Worm (Caenorhabditis elegans): Measurements from ENCODE around the gene srbc-43.

srbc-43 gene

DNA sequence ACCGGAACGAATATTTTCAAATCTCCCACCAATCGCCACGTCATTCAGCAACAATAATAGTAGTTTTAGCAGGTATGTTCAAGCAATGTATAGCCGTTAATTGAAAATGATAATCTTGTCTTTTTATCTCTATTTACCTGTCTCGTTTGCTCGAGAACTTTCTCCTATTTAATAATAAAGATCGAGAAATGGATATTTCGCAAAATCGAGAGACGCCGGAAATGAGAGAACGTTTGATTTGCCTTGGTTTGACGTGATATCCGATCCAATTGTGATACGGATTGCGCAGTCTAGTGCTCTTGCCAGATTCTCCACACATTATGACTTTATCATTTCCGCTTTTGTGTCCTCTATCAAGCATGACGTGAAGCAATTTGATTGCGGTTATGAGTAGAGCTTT is 16.5 kb downstream of the srbc-43 start:
- TF ChIP-seq hlh-1 (tag; optimal IDR thresholded peaks at IDR 0.05), result no peak
- no peak for TF ChIP-seq sem-2 (GFP tag; optimal IDR thresholded peaks at IDR 0.05)
- no peak for TF ChIP-seq ztf-11 (tag; optimal IDR thresholded peaks at IDR 0.05)
- TF ChIP-seq ceh-83 (GFP tag; optimal IDR thresholded peaks at IDR 0.05), result no peak

DNA sequence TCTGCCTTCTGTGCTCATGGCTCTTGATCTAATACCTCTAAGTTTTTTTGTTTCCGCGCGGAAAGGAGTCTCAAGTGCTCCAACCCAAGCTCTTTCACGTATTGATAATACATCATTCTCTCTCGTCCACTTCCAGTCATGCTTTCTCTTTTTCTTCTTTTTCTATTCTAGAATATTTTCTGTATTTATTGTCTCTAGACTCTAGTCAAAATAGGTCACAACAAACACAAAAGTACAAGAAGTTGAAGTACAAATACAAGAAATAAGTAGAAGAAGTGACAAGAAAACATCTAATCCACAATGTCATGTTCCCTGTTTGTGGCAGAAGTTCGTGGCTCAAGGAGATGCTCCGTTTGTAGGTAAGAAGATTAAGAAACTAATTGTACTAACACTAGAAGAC is 17.1 kb downstream of the srbc-43 start, which contains the start of gene ZC455.1:
TSS of gene ZC455.1 (plus strand) at position 301 of the 400 bp plus-strand sequence.
- no peak for TF ChIP-seq sptf-1 (tag; optimal IDR thresholded peaks at IDR 0.05)
- TF ChIP-seq mls-2 (tag; optimal IDR thresholded peaks at IDR 0.05), result no peak
- TF ChIP-seq bed-3 (GFP tag; optimal IDR thresholded peaks at IDR 0.05), result no peak
- no peak for TF ChIP-seq lin-13 (tag; optimal IDR thresholded peaks at IDR 0.05)
- no peak for TF ChIP-seq ceh-39 (tag; optimal IDR thresholded peaks at IDR 0.05)
- no peak for TF ChIP-seq unc-39 (tag; optimal IDR thresholded peaks at IDR 0.05)
- TF ChIP-seq ham-2 (GFP tag; optimal IDR thresholded peaks at IDR 0.05), result no peak
- TF ChIP-seq M03D4.4 (tag; optimal IDR thresholded peaks at IDR 0.05), result no peak
- TF ChIP-seq blmp-1 (tag; optimal IDR thresholded peaks at IDR 0.05), result no peak
- TF ChIP-seq ceh-83 (GFP tag; optimal IDR thresholded peaks at IDR 0.05), result no peak
- no peak for TF ChIP-seq mab-5 (tag; optimal IDR thresholded peaks at IDR 0.05)
- TF ChIP-seq tbx-8 (GFP tag; optimal IDR thresholded peaks at IDR 0.05), result no peak

ce11 chrV:12768946-12769345 is 21.4 kb downstream of the srbc-43 start, which contains the start of gene srt-43:
Gene srt-43 (plus strand): TSS chrV:12769246.
- no peak for TF ChIP-seq lin-32 (GFP tag; optimal IDR thresholded peaks at IDR 0.05)

DNA sequence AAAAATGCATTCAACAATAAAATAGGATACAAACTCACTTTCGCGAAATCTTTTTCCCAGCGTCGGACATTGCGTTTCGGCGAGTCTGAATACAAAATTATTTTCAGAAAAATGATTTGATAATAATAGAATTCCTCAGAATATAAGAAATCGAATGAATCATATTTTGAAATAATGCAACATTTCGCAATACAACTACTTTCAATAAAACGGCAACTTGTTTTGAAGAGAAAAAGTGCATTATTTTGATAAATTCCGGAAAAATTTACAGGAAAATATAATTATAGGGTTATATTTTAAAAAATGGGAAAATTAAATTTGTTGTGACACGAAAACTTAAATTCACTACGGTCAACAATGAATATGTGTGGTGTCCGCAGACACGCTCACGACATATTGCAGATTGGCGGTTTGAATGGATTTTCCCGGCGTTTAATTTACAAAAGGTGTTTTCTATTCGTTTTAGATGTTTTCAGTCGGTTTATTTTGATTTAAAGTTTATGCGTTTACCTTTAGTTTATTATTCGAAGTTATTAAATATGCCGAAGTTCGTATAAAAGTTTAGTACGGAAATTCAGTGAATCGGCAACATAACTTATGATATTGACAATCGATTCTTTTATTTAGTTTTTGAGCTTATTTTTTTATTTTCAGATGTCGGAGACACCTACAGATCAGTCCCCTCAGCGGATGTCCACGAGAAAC is 26.9 kb downstream of the srbc-43 start, which contains the start of the genes abcf-1 and scc-3:
TSS of gene abcf-1 (minus strand) at position 85 of the 705 bp plus-strand sequence.
TSS of gene scc-3 (plus strand) at position 655 of the 705 bp plus-strand sequence.
- TF ChIP-seq lsy-2 (tag; optimal IDR thresholded peaks at IDR 0.05), result peak; percentile 93
- no peak for TF ChIP-seq elt-1 (tag; optimal IDR thresholded peaks at IDR 0.05; ENCODE audit: borderline replicate concordance, insufficient read depth)

DNA sequence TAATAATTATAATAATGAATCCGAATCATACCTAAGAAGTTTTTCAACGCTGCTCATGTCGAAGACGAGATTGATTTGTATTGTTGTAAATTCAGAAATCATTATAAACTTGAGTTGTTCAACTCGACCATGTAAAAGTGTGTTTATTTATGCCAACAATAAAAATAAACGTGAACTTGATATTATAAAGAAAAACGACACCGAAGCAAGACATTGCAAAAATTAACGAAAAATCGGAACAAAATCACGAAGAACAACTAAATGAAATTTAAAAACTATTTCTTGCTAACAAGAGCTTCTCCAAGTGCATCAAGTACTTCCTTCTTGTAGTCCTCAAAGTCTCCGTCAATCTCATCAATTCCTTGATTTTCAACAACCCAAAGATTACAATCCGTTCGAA is 29.4 kb downstream of the srbc-43 start, which contains the start of gene F18E2.15:
TSS of gene F18E2.15 (minus strand) at position 101 of the 400 bp plus-strand sequence.
- no peak for TF ChIP-seq hlh-1 (tag; optimal IDR thresholded peaks at IDR 0.05)
- no peak for TF ChIP-seq mep-1 (tag; optimal IDR thresholded peaks at IDR 0.05)
- no peak for TF ChIP-seq lsy-2 (tag; optimal IDR thresholded peaks at IDR 0.05)
- no peak for TF ChIP-seq lin-32 (GFP tag; optimal IDR thresholded peaks at IDR 0.05)
- no peak for TF ChIP-seq nhr-76 (tag; optimal IDR thresholded peaks at IDR 0.05)
- TF ChIP-seq ceh-43 (GFP tag; optimal IDR thresholded peaks at IDR 0.05), result no peak
- no peak for TF ChIP-seq sptf-1 (tag; optimal IDR thresholded peaks at IDR 0.05)
- no peak for TF ChIP-seq ham-2 (GFP tag; optimal IDR thresholded peaks at IDR 0.05)
- TF ChIP-seq ces-1 (GFP tag; optimal IDR thresholded peaks at IDR 0.05), result no peak
- no peak for TF ChIP-seq unc-39 (tag; optimal IDR thresholded peaks at IDR 0.05)
- no peak for TF ChIP-seq zip-8 (tag; optimal IDR thresholded peaks at IDR 0.05)
- TF ChIP-seq nhr-12 (tag; optimal IDR thresholded peaks at IDR 0.05), result no peak
- no peak for TF ChIP-seq ceh-83 (GFP tag; optimal IDR thresholded peaks at IDR 0.05)
- no peak for TF ChIP-seq ztf-11 (tag; optimal IDR thresholded peaks at IDR 0.05)
- TF ChIP-seq mls-2 (tag; optimal IDR thresholded peaks at IDR 0.05), result no peak
- no peak for TF ChIP-seq sem-2 (GFP tag; optimal IDR thresholded peaks at IDR 0.05)
- TF ChIP-seq flh-1 (GFP tag; optimal IDR thresholded peaks at IDR 0.05), result no peak
- no peak for TF ChIP-seq drap-1 (GFP tag; optimal IDR thresholded peaks at IDR 0.05)
- no peak for TF ChIP-seq snpc-4 (tag; optimal IDR thresholded peaks at IDR 0.05)

ce11 chrV:12759660-12760059 is 30.7 kb downstream of the srbc-43 start, which contains the start of gene papl-1:
Gene papl-1 (minus strand): TSS chrV:12759760.
- no peak for TF ChIP-seq sem-2 (GFP tag; optimal IDR thresholded peaks at IDR 0.05)
- no peak for TF ChIP-seq mls-2 (tag; optimal IDR thresholded peaks at IDR 0.05)
- TF ChIP-seq sptf-1 (tag; optimal IDR thresholded peaks at IDR 0.05), result no peak
- no peak for TF ChIP-seq ceh-43 (GFP tag; optimal IDR thresholded peaks at IDR 0.05)
- TF ChIP-seq unc-120 (tag; optimal IDR thresholded peaks at IDR 0.05; ENCODE audit: poor library complexity, severe bottlenecking), result no peak
